Worm (Caenorhabditis elegans) whole organism, midembryonic: ENCODE measurements around the gene agmo-1.

Experiments used
- T22C8.4 ChIP-seq: fragments of 200-800 bp; sonication (Bioruptor generic); IDR thresholded peaks from 2 replicates; pipeline ENCODE4 v1.3.6; 2022; ENCODE audit warnings: missing genetic modification characterization, missing compliant biosample characterization
- klf-2 ChIP-seq: fragments of 200-800 bp; sonication (Bioruptor generic); conservative IDR thresholded peaks from 2 replicates; pipeline ENCODE4 v1.3.6; 2022; ENCODE audit warnings: missing genetic modification reagents, missing genetic modification characterization, missing compliant biosample characterization
- med-1 ChIP-seq: sonication (generic microtip); optimal IDR thresholded peaks from 2 replicates; lab custom pipeline; 2017; ENCODE audit warnings: missing genetic modification characterization, mild to moderate bottlenecking, missing compliant biosample characterization, antibody characterized with exemption, missing genetic modification reagents; ENCODE audit not compliant: insufficient read depth
- tab-1 ChIP-seq: fragments of 200-800 bp; sonication (Bioruptor generic); IDR thresholded peaks from 2 replicates; pipeline ENCODE4 v1.3.6; 2022; ENCODE audit warnings: missing genetic modification characterization, missing compliant biosample characterization
- ztf-23 ChIP-seq: fragments of 200-800 bp; sonication (Bioruptor generic); IDR thresholded peaks from 2 replicates; pipeline ENCODE4 v1.3.6; 2022; ENCODE audit warnings: missing genetic modification reagents, missing genetic modification characterization, missing compliant biosample characterization
- ztf-29 ChIP-seq: fragments of 200-800 bp; sonication (Bioruptor generic); IDR thresholded peaks from 2 replicates; pipeline ENCODE4 v1.3.6; 2022; ENCODE audit warnings: missing genetic modification reagents, missing genetic modification characterization, missing compliant biosample characterization

DNA sequence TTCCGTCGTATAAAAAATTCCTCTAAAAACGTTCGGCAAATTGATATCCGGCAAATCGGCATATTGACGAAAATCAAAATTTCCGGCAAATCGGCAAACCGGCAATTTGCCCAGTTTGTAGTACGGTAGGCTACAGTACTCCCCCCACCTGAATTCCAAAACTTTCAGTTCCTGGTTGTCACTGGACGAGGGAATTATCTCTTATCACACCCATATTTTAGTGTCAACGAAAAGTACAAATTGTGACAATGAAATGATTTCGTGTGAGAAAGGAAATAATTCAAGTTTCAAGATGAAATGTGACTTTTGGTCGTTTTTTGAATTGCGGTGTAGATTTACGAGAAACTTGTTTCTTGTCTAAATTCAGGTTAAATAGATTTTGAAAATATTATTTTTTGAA, 34.7 kb upstream of the agmo-1 start:
- TF ChIP-seq med-1 (GFP tag; lab: Kevin White, UChicago) (no peak), ztf-23 (GFP tag; lab: Robert Waterston, UW) (no peak), klf-2 (GFP tag; lab: Robert Waterston, UW) (no peak), T22C8.4 (GFP tag; lab: Robert Waterston, UW) (no peak), tab-1 (GFP tag; lab: Robert Waterston, UW) (no peak), ztf-29 (GFP tag; lab: Robert Waterston, UW) (no peak)
